Fruit fly (Drosophila melanogaster): Measurements from ENCODE around the gene Lsp2.

DNA sequence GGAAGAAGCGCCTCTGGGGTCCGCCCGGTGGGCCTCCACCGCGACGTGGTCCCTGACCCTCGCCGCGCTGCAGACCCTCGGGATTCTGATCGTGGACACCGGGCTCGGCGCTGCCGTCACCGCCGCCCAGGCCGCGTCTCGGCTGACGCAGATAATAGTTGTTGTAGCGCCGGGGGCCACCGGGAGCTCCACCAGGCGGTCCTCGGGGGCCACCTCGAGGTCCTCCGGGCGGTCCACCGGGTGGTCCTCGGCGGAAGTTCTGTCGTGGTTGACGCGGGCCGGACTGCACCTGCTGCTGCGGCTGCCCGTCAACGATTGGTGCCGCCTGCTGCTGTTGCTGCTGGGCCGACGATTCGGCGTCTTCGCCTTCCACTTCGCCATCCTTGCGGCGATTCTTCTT, 6.3 kb upstream of the Lsp2 start:
- TF ChIP-seq Crg-1 (GFP tag; optimal IDR thresholded peaks at IDR 0.05) (no peak), CG1620 (GFP tag; optimal IDR thresholded peaks at IDR 0.05) (no peak), CG7045 (GFP tag; optimal IDR thresholded peaks at IDR 0.05) (no peak)
